Fruit fly (Drosophila melanogaster) whole organism, embryonic: ENCODE results near the gene CG8159.

Experiments
- Adf1 ChIP-seq: fragments of 200-800 bp; sonication (Bioruptor generic); IDR thresholded peaks from 2 replicates; pipeline ENCODE4 v1.3.6; 2022; ENCODE audit warnings: missing biosample characterization, missing genetic modification characterization
- Atf6 ChIP-seq: fragments of 200-800 bp; sonication (Bioruptor generic); IDR thresholded peaks from 2 replicates; pipeline ENCODE4 v1.3.6; 2022; ENCODE audit warnings: missing biosample characterization, missing genetic modification characterization
- C15 ChIP-seq: fragments of 200-800 bp; sonication (Bioruptor generic); IDR thresholded peaks from 3 replicates; pipeline ENCODE4 v1.3.6; 2022; ENCODE audit warnings: missing biosample characterization, missing genetic modification characterization
- CG10267 ChIP-seq: fragments of 200-800 bp; sonication (Bioruptor generic); optimal IDR thresholded peaks from 2 replicates; lab custom pipeline; 2018; ENCODE audit warnings: missing biosample characterization, mild to moderate bottlenecking, missing genetic modification characterization, moderate library complexity
- CG10543 ChIP-seq: fragments of 200-800 bp; sonication (Bioruptor generic); optimal IDR thresholded peaks from 3 replicates; lab custom pipeline; 2017; ENCODE audit warnings: missing biosample characterization, mild to moderate bottlenecking, missing genetic modification characterization, moderate library complexity
- CG11696 ChIP-seq: fragments of 200-800 bp; sonication (Bioruptor generic); IDR thresholded peaks from 2 replicates; pipeline ENCODE4 v1.3.6; 2022; ENCODE audit warnings: missing biosample characterization, missing genetic modification characterization
- CG12104 ChIP-seq: fragments of 200-800 bp; sonication (Bioruptor generic); optimal IDR thresholded peaks from 3 replicates; lab custom pipeline; 2016; ENCODE audit warnings: missing biosample characterization, missing genetic modification characterization
- CG12659 ChIP-seq: fragments of 200-800 bp; sonication (Bioruptor generic); optimal IDR thresholded peaks from 3 replicates; lab custom pipeline; 2017; ENCODE audit warnings: mild to moderate bottlenecking, missing biosample characterization, missing genetic modification reagents, missing genetic modification characterization
- CG13287 ChIP-seq: fragments of 200-800 bp; sonication (Bioruptor generic); IDR thresholded peaks from 2 replicates; pipeline ENCODE4 v1.3.6; 2022; ENCODE audit warnings: missing biosample characterization, missing genetic modification characterization; ENCODE audit not compliant: partially characterized antibody
- CG13296 ChIP-seq: fragments of 200-800 bp; sonication (Bioruptor generic); optimal IDR thresholded peaks from 3 replicates; lab custom pipeline; 2018; ENCODE audit warnings: missing biosample characterization, mild to moderate bottlenecking, missing genetic modification characterization
- CG15073 ChIP-seq: fragments of 200-800 bp; sonication (Bioruptor generic); optimal IDR thresholded peaks from 2 replicates; lab custom pipeline; 2016; ENCODE audit warnings: missing biosample characterization, missing genetic modification characterization
- CG15696 ChIP-seq: fragments of 200-800 bp; sonication (Bioruptor generic); optimal IDR thresholded peaks from 2 replicates; lab custom pipeline; 2019; ENCODE audit warnings: missing biosample characterization, mild to moderate bottlenecking, missing genetic modification characterization, moderate library complexity
- CG17612 ChIP-seq: fragments of 200-800 bp; sonication (Bioruptor generic); IDR thresholded peaks from 2 replicates; pipeline ENCODE4 v1.3.6; 2022; ENCODE audit warnings: missing biosample characterization, missing genetic modification characterization
- CG18764 ChIP-seq: fragments of 200-800 bp; sonication (Bioruptor generic); optimal IDR thresholded peaks from 3 replicates; lab custom pipeline; 2016; ENCODE audit warnings: missing biosample characterization, missing genetic modification characterization
- CG34422 ChIP-seq: fragments of 200-800 bp; sonication (Bioruptor generic); IDR thresholded peaks from 3 replicates; pipeline ENCODE4 v1.3.6; 2022; ENCODE audit warnings: missing biosample characterization, missing genetic modification characterization
- CG4820 ChIP-seq: fragments of 200-800 bp; sonication (Bioruptor generic); optimal IDR thresholded peaks from 3 replicates; lab custom pipeline; 2016; ENCODE audit warnings: missing biosample characterization, missing genetic modification characterization
- CG6689 ChIP-seq: fragments of 200-800 bp; sonication (Bioruptor generic); IDR thresholded peaks from 2 replicates; pipeline ENCODE4 v1.3.6; 2022; ENCODE audit warnings: missing biosample characterization, missing genetic modification characterization
- CG6813 ChIP-seq: fragments of 200-800 bp; sonication (Bioruptor generic); optimal IDR thresholded peaks from 2 replicates; lab custom pipeline; 2017; ENCODE audit warnings: missing biosample characterization, missing genetic modification characterization, mild to moderate bottlenecking, moderate library complexity, missing genetic modification reagents
- CG7928 ChIP-seq: fragments of 200-800 bp; sonication (Bioruptor generic); optimal IDR thresholded peaks from 2 replicates; lab custom pipeline; 2017; ENCODE audit warnings: missing biosample characterization, mild to moderate bottlenecking, missing genetic modification characterization
- CG7963 ChIP-seq: fragments of 200-800 bp; sonication (Bioruptor generic); IDR thresholded peaks from 3 replicates; pipeline ENCODE4 v1.3.6; 2022; ENCODE audit warnings: missing biosample characterization, missing genetic modification characterization; ENCODE audit not compliant: partially characterized antibody
- CG9797 ChIP-seq: fragments of 200-800 bp; sonication (Bioruptor generic); optimal IDR thresholded peaks from 3 replicates; lab custom pipeline; 2018; ENCODE audit warnings: missing biosample characterization, mild to moderate bottlenecking, missing genetic modification characterization
- CG9817 ChIP-seq: fragments of 200-800 bp; sonication (Bioruptor generic); optimal IDR thresholded peaks from 2 replicates; lab custom pipeline; 2018; ENCODE audit warnings: missing biosample characterization, mild to moderate bottlenecking, missing genetic modification characterization, moderate library complexity
- CkIIα-i1 ChIP-seq: fragments of 200-800 bp; sonication (Bioruptor generic); IDR thresholded peaks from 2 replicates; pipeline ENCODE4 v1.3.6; 2022; ENCODE audit warnings: missing biosample characterization, missing genetic modification characterization
- D19A ChIP-seq: fragments of 200-800 bp; optimal IDR thresholded peaks from 3 replicates; lab custom pipeline; 2019; ENCODE audit warnings: missing biosample characterization, mild to moderate bottlenecking, missing genetic modification characterization, moderate library complexity
- Dad ChIP-seq: fragments of 200-800 bp; sonication (Bioruptor generic); optimal IDR thresholded peaks from 3 replicates; lab custom pipeline; 2016; ENCODE audit warnings: missing biosample characterization, missing genetic modification characterization
- Dp ChIP-seq: fragments of 200-800 bp; sonication (Bioruptor generic); optimal IDR thresholded peaks from 2 replicates; lab custom pipeline; 2018; ENCODE audit warnings: missing biosample characterization, mild to moderate bottlenecking, missing genetic modification characterization, moderate library complexity
- E2f2 ChIP-seq: fragments of 200-800 bp; sonication (Bioruptor generic); IDR thresholded peaks from 2 replicates; pipeline ENCODE4 v1.3.6; 2022; ENCODE audit warnings: missing biosample characterization, missing genetic modification characterization
- Ets97D ChIP-seq: fragments of 200-800 bp; sonication (Bioruptor generic); optimal IDR thresholded peaks from 3 replicates; lab custom pipeline; 2016; ENCODE audit warnings: missing biosample characterization, missing genetic modification characterization
- Gsc ChIP-seq: fragments of 200-800 bp; sonication (Bioruptor generic); IDR thresholded peaks from 2 replicates; pipeline ENCODE4 v1.3.6; 2022; ENCODE audit warnings: missing biosample characterization, missing genetic modification characterization
- Gug ChIP-seq: fragments of 200-800 bp; sonication (Bioruptor generic); IDR thresholded peaks from 4 replicates; pipeline ENCODE4 v1.3.6; 2022; ENCODE audit warnings: missing biosample characterization, missing genetic modification characterization
- Hr3 ChIP-seq: fragments of 200-800 bp; sonication (Bioruptor generic); optimal IDR thresholded peaks from 3 replicates; lab custom pipeline; 2016; ENCODE audit warnings: missing biosample characterization, missing genetic modification characterization
- Myb ChIP-seq: fragments of 200-800 bp; sonication (Bioruptor generic); optimal IDR thresholded peaks from 2 replicates; lab custom pipeline; 2016; ENCODE audit warnings: missing biosample characterization, missing genetic modification characterization
- NFAT ChIP-seq: fragments of 200-800 bp; sonication (Bioruptor generic); IDR thresholded peaks from 2 replicates; pipeline ENCODE4 v1.3.6; 2022; ENCODE audit warnings: missing biosample characterization, missing genetic modification characterization
- Nf-YC ChIP-seq: fragments of 200-800 bp; optimal IDR thresholded peaks from 3 replicates; lab custom pipeline; 2019; ENCODE audit warnings: missing biosample characterization, mild to moderate bottlenecking, missing genetic modification characterization, moderate library complexity
- PHDP ChIP-seq: fragments of 200-800 bp; sonication (Bioruptor generic); optimal IDR thresholded peaks from 3 replicates; lab custom pipeline; 2018; ENCODE audit warnings: missing biosample characterization, mild to moderate bottlenecking, missing genetic modification characterization, moderate library complexity
- Pdp1 ChIP-seq, 2 experiments: fragments of 200-800 bp; sonication (Bioruptor generic); optimal IDR thresholded peaks; 3 replicates each; lab custom pipeline; 2016; ENCODE audit warnings: missing biosample characterization in 2 of 2, missing genetic modification characterization in 2 of 2, mild to moderate bottlenecking in 1 of 2, moderate library complexity in 1 of 2
- Scr ChIP-seq: fragments of 200-800 bp; sonication (Bioruptor generic); IDR thresholded peaks from 2 replicates; pipeline ENCODE4 v1.3.6; 2022; ENCODE audit warnings: missing biosample characterization, missing genetic modification characterization; ENCODE audit not compliant: partially characterized antibody
- cg ChIP-seq: fragments of 200-800 bp; sonication (Bioruptor generic); optimal IDR thresholded peaks from 3 replicates; lab custom pipeline; 2019; ENCODE audit warnings: missing biosample characterization, mild to moderate bottlenecking, missing genetic modification characterization, moderate library complexity
- chinmo ChIP-seq: fragments of 200-800 bp; sonication (Bioruptor generic); IDR thresholded peaks from 4 replicates; pipeline ENCODE4 v1.3.6; 2022; ENCODE audit warnings: missing biosample characterization, missing genetic modification characterization; ENCODE audit not compliant: partially characterized antibody
- esg ChIP-seq: fragments of 200-800 bp; sonication (Bioruptor generic); conservative IDR thresholded peaks from 2 replicates; pipeline ENCODE4 v1.3.6; 2022; ENCODE audit warnings: missing biosample characterization, missing genetic modification characterization
- exex ChIP-seq: fragments of 200-800 bp; sonication (Bioruptor generic); optimal IDR thresholded peaks from 4 replicates; lab custom pipeline; 2018; ENCODE audit warnings: missing biosample characterization, mild to moderate bottlenecking, missing genetic modification characterization, moderate library complexity
- fru ChIP-seq: fragments of >200 bp; optimal IDR thresholded peaks from 2 replicates; lab custom pipeline; 2017
- lab ChIP-seq: fragments of 200-800 bp; sonication (Bioruptor generic); optimal IDR thresholded peaks from 3 replicates; lab custom pipeline; 2017; ENCODE audit warnings: missing biosample characterization, missing genetic modification characterization, mild to moderate bottlenecking, moderate library complexity, missing genetic modification reagents
- nom ChIP-seq: fragments of 200-800 bp; sonication (Bioruptor generic); optimal IDR thresholded peaks from 2 replicates; lab custom pipeline; 2017; ENCODE audit warnings: missing biosample characterization, missing genetic modification characterization, mild to moderate bottlenecking, moderate library complexity, missing genetic modification reagents
- phol ChIP-seq: fragments of 200-800 bp; sonication (Bioruptor generic); optimal IDR thresholded peaks from 3 replicates; lab custom pipeline; 2018; ENCODE audit warnings: missing biosample characterization, mild to moderate bottlenecking, missing genetic modification characterization, moderate library complexity
- pros ChIP-seq: fragments of 200-800 bp; sonication (Bioruptor generic); optimal IDR thresholded peaks from 3 replicates; lab custom pipeline; 2019; ENCODE audit warnings: missing biosample characterization, mild to moderate bottlenecking, missing genetic modification characterization, moderate library complexity
- pum ChIP-seq: fragments of 200-800 bp; sonication (Bioruptor generic); optimal IDR thresholded peaks from 2 replicates; lab custom pipeline; 2016; ENCODE audit warnings: missing biosample characterization, missing genetic modification characterization
- ro ChIP-seq: fragments of 200-800 bp; sonication (Bioruptor generic); IDR thresholded peaks from 2 replicates; pipeline ENCODE4 v1.3.6; 2022; ENCODE audit warnings: missing biosample characterization, missing genetic modification characterization
- sima ChIP-seq: fragments of 200-800 bp; sonication (Bioruptor generic); optimal IDR thresholded peaks from 2 replicates; lab custom pipeline; 2016; ENCODE audit warnings: missing biosample characterization, missing genetic modification characterization
- twi ChIP-seq: fragments of 200-800 bp; optimal IDR thresholded peaks from 2 replicates; lab custom pipeline; 2019; ENCODE audit warnings: missing biosample characterization, mild to moderate bottlenecking, missing genetic modification characterization, moderate library complexity
- zen2 ChIP-seq: fragments of 200-800 bp; sonication (Bioruptor generic); IDR thresholded peaks from 3 replicates; pipeline ENCODE4 v1.3.6; 2022; ENCODE audit warnings: missing biosample characterization, missing genetic modification characterization; ENCODE audit not compliant: partially characterized antibody
- zf30C ChIP-seq: fragments of 200-800 bp; sonication (Bioruptor generic); optimal IDR thresholded peaks from 3 replicates; lab custom pipeline; 2018; ENCODE audit warnings: missing biosample characterization, mild to moderate bottlenecking, missing genetic modification characterization

The CG8159 gene

DNA sequence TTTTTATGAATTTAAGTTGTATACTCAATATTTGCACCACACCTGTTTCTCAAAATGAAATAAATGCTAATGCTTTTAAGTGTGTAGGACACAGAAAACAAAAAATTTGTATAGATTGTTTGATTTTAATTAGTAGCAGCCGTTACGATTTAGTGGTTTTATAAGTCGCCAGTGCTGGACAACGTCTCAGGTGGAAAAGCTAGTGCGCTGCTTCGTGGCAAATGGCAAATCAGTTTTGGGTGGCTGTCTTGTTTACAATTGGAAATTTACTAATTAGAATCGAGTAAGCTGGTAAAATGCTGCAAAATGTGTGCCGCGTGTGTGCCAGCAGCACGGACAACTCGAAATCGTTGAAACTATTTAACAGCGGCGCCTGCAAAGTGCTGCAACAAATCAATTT is at the start of gene CG8159:
Gene CG8159, plus strand, starts transcription at position 223 of the 400 bp plus-strand sequence.
- TF ChIP-seq CG10543 (GFP tag; lab: Kevin White, UChicago) (no peak), CG10267 (tag; lab: Kevin White, UChicago) (peak; percentile 81), CkIIα-i1 (GFP tag; lab: Robert Waterston, UW) (no peak), CG12659 (no peak), CG9817 (tag; lab: Kevin White, UChicago) (no peak), CG12104 (no peak), ro (no peak), pum (GFP tag; lab: Kevin White, UChicago) (no peak), CG6813 (GFP tag; lab: Kevin White, UChicago) (no peak), E2f2 (GFP tag; lab: Robert Waterston, UW) (peak; percentile 68), NFAT (GFP tag; lab: Robert Waterston, UW) (no peak), Dp (peak; percentile 63), phol (tag; lab: Kevin White, UChicago) (no peak), CG15696 (tag; lab: Kevin White, UChicago) (no peak), Nf-YC (tag; lab: Kevin White, UChicago) (no peak), CG11696 (GFP tag; lab: Robert Waterston, UW) (no peak), PHDP (tag; lab: Kevin White, UChicago) (no peak), CG13287 (GFP tag; lab: Robert Waterston, UW) (no peak; the same call in 1 of the 2 replicates), CG34422 (GFP tag; lab: Robert Waterston, UW) (no peak), Atf6 (GFP tag; lab: Robert Waterston, UW) (no peak), Dad (GFP tag; lab: Kevin White, UChicago) (no peak), esg (GFP tag; lab: Robert Waterston, UW) (no peak), cg (GFP tag; lab: Kevin White, UChicago) (no peak), nom (no peak), Pdp1 (GFP tag; optimal IDR thresholded peaks at IDR 0.05; lab: Kevin White, UChicago) (peak in 1 of 2 experiments; percentile 94), sima (GFP tag; lab: Kevin White, UChicago) (no peak), D19A (tag; lab: Kevin White, UChicago) (no peak), zf30C (GFP tag; lab: Kevin White, UChicago) (no peak), CG15073 (GFP tag; lab: Kevin White, UChicago) (no peak), CG17612 (GFP tag; lab: Robert Waterston, UW) (no peak), CG4820 (GFP tag; lab: Kevin White, UChicago) (no peak), Gug (GFP tag; lab: Robert Waterston, UW) (no peak), zen2 (no peak), exex (tag; lab: Kevin White, UChicago) (no peak), Myb (GFP tag; lab: Kevin White, UChicago) (peak; percentile 93), CG7963 (no peak), Gsc (GFP tag; lab: Robert Waterston, UW) (no peak), CG13296 (no peak), pros (no peak), lab (GFP tag; lab: Kevin White, UChicago) (no peak), Scr (GFP tag; lab: Robert Waterston, UW) (no peak), Hr3 (GFP tag; lab: Kevin White, UChicago) (no peak), twi (no peak), Adf1 (GFP tag; lab: Robert Waterston, UW) (no peak), CG18764 (no peak), Ets97D (peak; percentile 35), CG7928 (GFP tag; lab: Kevin White, UChicago) (no peak), C15 (GFP tag; lab: Robert Waterston, UW) (no peak), fru (lab: Kevin White, UChicago) (no peak), CG6689 (GFP tag; lab: Robert Waterston, UW) (no peak), CG9797 (GFP tag; lab: Kevin White, UChicago) (no peak), chinmo (GFP tag; lab: Robert Waterston, UW) (no peak)
